Worm (Caenorhabditis elegans) whole organism, late embryonic: ENCODE results near the gene akt-2.

Experiments
- ceh-9 ChIP-seq: sonication (generic microtip); optimal IDR thresholded peaks from 2 replicates; lab custom pipeline; 2016; ENCODE audit warnings: mild to moderate bottlenecking, missing genetic modification characterization, inconsistent platforms, missing compliant biosample characterization
- che-1 ChIP-seq: sonication (generic microtip); optimal IDR thresholded peaks from 2 replicates; lab custom pipeline; 2016; ENCODE audit warnings: mild to moderate bottlenecking, missing genetic modification characterization, missing compliant biosample characterization
- fkh-10 ChIP-seq: fragments of 150-350 bp; optimal IDR thresholded peaks from 2 replicates; lab custom pipeline; 2014; ENCODE audit warnings: missing biosample characterization, missing genetic modification reagents, missing genetic modification characterization
- hlh-13 ChIP-seq: fragments of 200-800 bp; sonication (Bioruptor generic); optimal IDR thresholded peaks from 2 replicates; lab custom pipeline; 2018; ENCODE audit warnings: mild to moderate bottlenecking, missing genetic modification characterization, missing compliant biosample characterization
- pat-9 ChIP-seq: fragments of 200-800 bp; sonication (Bioruptor generic); optimal IDR thresholded peaks from 2 replicates; lab custom pipeline; 2018; ENCODE audit warnings: mild to moderate bottlenecking, missing genetic modification characterization, moderate library complexity, missing compliant biosample characterization
- pha-4 ChIP-seq: fragments of 150-350 bp; optimal IDR thresholded peaks from 2 replicates; lab custom pipeline; 2018; ENCODE audit warnings: missing biosample characterization, missing genetic modification reagents, missing genetic modification characterization
- pros-1 ChIP-seq: fragments of 150-350 bp; optimal IDR thresholded peaks from 2 replicates; lab custom pipeline; 2014; ENCODE audit warnings: missing biosample characterization, missing genetic modification reagents, missing genetic modification characterization
- rnt-1 ChIP-seq: sonication (generic microtip); optimal IDR thresholded peaks from 2 replicates; lab custom pipeline; 2016; ENCODE audit warnings: missing genetic modification characterization, missing compliant biosample characterization
- sox-2 ChIP-seq: fragments of 200-800 bp; sonication (Bioruptor generic); IDR thresholded peaks from 2 replicates; pipeline ENCODE4 v1.3.6; 2022; ENCODE audit warnings: missing genetic modification reagents, missing genetic modification characterization, missing compliant biosample characterization
- tbx-2 ChIP-seq: sonication (generic microtip); optimal IDR thresholded peaks from 2 replicates; lab custom pipeline; 2016; ENCODE audit warnings: missing genetic modification characterization, missing compliant biosample characterization
- ttx-3 ChIP-seq: sonication (generic microtip); optimal IDR thresholded peaks from 2 replicates; lab custom pipeline; 2016; ENCODE audit warnings: missing genetic modification reagents, missing genetic modification characterization, missing compliant biosample characterization

ce11 chrX:14108245-14108644 is 39.3 kb upstream of the akt-2 start, which contains the start of gene F16B12.7:
- TF ChIP-seq sox-2 (no peak), pha-4 (no peak), pat-9 (no peak), rnt-1 (tag; lab: Kevin White, UChicago) (no peak), fkh-10 (GFP tag; lab: Kevin White, UChicago) (no peak), hlh-13 (GFP tag; lab: Kevin White, UChicago) (no peak), pros-1 (tag; lab: Kevin White, UChicago) (no peak), ceh-9 (no peak), che-1 (tag; lab: Kevin White, UChicago) (no peak), tbx-2 (tag; lab: Kevin White, UChicago) (no peak), ttx-3 (tag; lab: Kevin White, UChicago) (no peak)
